Worm (Caenorhabditis elegans) whole organism, mixed stage, embryonic: ENCODE data around the gene ins-3.

Experiments
- M03D4.4 ChIP-seq: sonication (generic microtip); optimal IDR thresholded peaks from 2 replicates; lab custom pipeline; 2017; ENCODE audit warnings: mild to moderate bottlenecking, missing genetic modification characterization, missing compliant biosample characterization
- bed-3 ChIP-seq: fragments of 200-800 bp; sonication (Bioruptor generic); optimal IDR thresholded peaks from 3 replicates; lab custom pipeline; 2018; ENCODE audit warnings: mild to moderate bottlenecking, missing genetic modification characterization, moderate library complexity, missing compliant biosample characterization
- blmp-1 ChIP-seq: fragments of 150-350 bp; optimal IDR thresholded peaks from 2 replicates; lab custom pipeline; 2014; ENCODE audit warnings: missing biosample characterization, missing genetic modification characterization
- ceh-39 ChIP-seq: fragments of 150-350 bp; optimal IDR thresholded peaks from 2 replicates; lab custom pipeline; 2014; ENCODE audit warnings: missing biosample characterization, missing genetic modification characterization
- ceh-43 ChIP-seq: fragments of 200-800 bp; sonication (Bioruptor generic); optimal IDR thresholded peaks from 2 replicates; lab custom pipeline; 2018; ENCODE audit warnings: mild to moderate bottlenecking, missing genetic modification characterization, moderate library complexity, missing compliant biosample characterization
- ces-1 ChIP-seq: fragments of 150-350 bp; optimal IDR thresholded peaks from 2 replicates; lab custom pipeline; 2014; ENCODE audit warnings: missing biosample characterization, missing genetic modification reagents, missing genetic modification characterization
- drap-1 ChIP-seq: fragments of 200-800 bp; sonication (Bioruptor generic); optimal IDR thresholded peaks from 3 replicates; lab custom pipeline; 2018; ENCODE audit warnings: mild to moderate bottlenecking, missing genetic modification characterization, missing compliant biosample characterization
- elt-1 ChIP-seq: sonication (generic microtip); optimal IDR thresholded peaks from 2 replicates; lab custom pipeline; 2017; ENCODE audit warnings: missing genetic modification characterization, mild to moderate bottlenecking, missing compliant biosample characterization, antibody characterized with exemption, moderate library complexity, borderline replicate concordance; ENCODE audit not compliant: insufficient read depth
- elt-3 ChIP-seq: fragments of 150-350 bp; optimal IDR thresholded peaks from 2 replicates; lab custom pipeline; 2014; ENCODE audit warnings: missing biosample characterization, missing genetic modification characterization
- flh-1 ChIP-seq: fragments of 200-800 bp; sonication (Bioruptor generic); optimal IDR thresholded peaks from 2 replicates; lab custom pipeline; 2018; ENCODE audit warnings: mild to moderate bottlenecking, missing genetic modification characterization, moderate library complexity, missing compliant biosample characterization
- ham-2 ChIP-seq: fragments of 200-800 bp; sonication (Bioruptor generic); optimal IDR thresholded peaks from 2 replicates; lab custom pipeline; 2018; ENCODE audit warnings: mild to moderate bottlenecking, missing genetic modification characterization, missing compliant biosample characterization
- hlh-1 ChIP-seq: fragments of 150-350 bp; optimal IDR thresholded peaks from 2 replicates; lab custom pipeline; 2014; ENCODE audit warnings: missing biosample characterization, missing genetic modification reagents, missing genetic modification characterization
- lin-13 ChIP-seq: fragments of 150-350 bp; optimal IDR thresholded peaks from 2 replicates; lab custom pipeline; 2014; ENCODE audit warnings: missing biosample characterization, missing genetic modification characterization
- lin-32 ChIP-seq: fragments of 200-800 bp; sonication (Bioruptor generic); optimal IDR thresholded peaks from 2 replicates; lab custom pipeline; 2018; ENCODE audit warnings: mild to moderate bottlenecking, missing genetic modification characterization, missing compliant biosample characterization
- lsy-2 ChIP-seq: fragments of 150-350 bp; optimal IDR thresholded peaks from 2 replicates; lab custom pipeline; 2014; ENCODE audit warnings: missing biosample characterization, missing genetic modification characterization
- mab-5 ChIP-seq: fragments of 150-350 bp; optimal IDR thresholded peaks from 2 replicates; lab custom pipeline; 2014; ENCODE audit warnings: missing biosample characterization, missing genetic modification characterization
- mep-1 ChIP-seq: fragments of 150-350 bp; optimal IDR thresholded peaks from 2 replicates; lab custom pipeline; 2017; ENCODE audit warnings: missing biosample characterization, missing genetic modification reagents, missing genetic modification characterization, inconsistent platforms
- mls-2 ChIP-seq: sonication (generic microtip); optimal IDR thresholded peaks from 2 replicates; lab custom pipeline; 2016; ENCODE audit warnings: mild to moderate bottlenecking, missing genetic modification characterization, moderate library complexity, missing compliant biosample characterization
- nhr-2 ChIP-seq: fragments of 150-350 bp; optimal IDR thresholded peaks from 2 replicates; lab custom pipeline; 2014; ENCODE audit warnings: missing biosample characterization, missing genetic modification characterization
- nhr-28 ChIP-seq: fragments of 150-350 bp; optimal IDR thresholded peaks from 2 replicates; lab custom pipeline; 2014; ENCODE audit warnings: missing biosample characterization, missing genetic modification characterization
- nhr-76 ChIP-seq: sonication (generic microtip); optimal IDR thresholded peaks from 2 replicates; lab custom pipeline; 2017; ENCODE audit warnings: missing biosample characterization, missing genetic modification characterization
- pha-4 ChIP-seq: fragments of 150-350 bp; optimal IDR thresholded peaks from 2 replicates; lab custom pipeline; 2018; ENCODE audit warnings: missing biosample characterization, missing genetic modification reagents, missing genetic modification characterization
- sem-2 ChIP-seq: fragments of 200-800 bp; sonication (Bioruptor generic); optimal IDR thresholded peaks from 2 replicates; lab custom pipeline; 2018; ENCODE audit warnings: mild to moderate bottlenecking, missing genetic modification characterization, missing compliant biosample characterization
- snpc-4 ChIP-seq: fragments of 150-350 bp; optimal IDR thresholded peaks from 2 replicates; lab custom pipeline; 2014; ENCODE audit warnings: missing biosample characterization, missing genetic modification characterization
- sptf-1 ChIP-seq: sonication (generic microtip); optimal IDR thresholded peaks from 2 replicates; lab custom pipeline; 2017; ENCODE audit warnings: mild to moderate bottlenecking, missing genetic modification characterization, moderate library complexity, missing compliant biosample characterization
- tbx-8 ChIP-seq: fragments of 200-800 bp; sonication (Bioruptor generic); optimal IDR thresholded peaks from 2 replicates; lab custom pipeline; 2018; ENCODE audit warnings: mild to moderate bottlenecking, missing genetic modification characterization, moderate library complexity, missing compliant biosample characterization
- unc-120 ChIP-seq: sonication (generic microtip); optimal IDR thresholded peaks from 2 replicates; lab custom pipeline; 2017; ENCODE audit warnings: missing genetic modification characterization, missing compliant biosample characterization; ENCODE audit not compliant: poor library complexity, severe bottlenecking
- unc-39 ChIP-seq: fragments of 150-350 bp; optimal IDR thresholded peaks from 2 replicates; lab custom pipeline; 2014; ENCODE audit warnings: missing biosample characterization, missing genetic modification characterization
- unc-62 ChIP-seq: fragments of 150-350 bp; optimal IDR thresholded peaks from 2 replicates; lab custom pipeline; 2014; ENCODE audit warnings: missing biosample characterization, missing genetic modification reagents, missing genetic modification characterization
- zip-8 ChIP-seq: fragments of 150-350 bp; optimal IDR thresholded peaks from 2 replicates; lab custom pipeline; 2014; ENCODE audit warnings: missing biosample characterization, missing genetic modification characterization
- ztf-11 ChIP-seq: fragments of 150-350 bp; optimal IDR thresholded peaks from 2 replicates; lab custom pipeline; 2014; ENCODE audit warnings: missing biosample characterization, missing genetic modification characterization

The ins-3 gene

DNA sequence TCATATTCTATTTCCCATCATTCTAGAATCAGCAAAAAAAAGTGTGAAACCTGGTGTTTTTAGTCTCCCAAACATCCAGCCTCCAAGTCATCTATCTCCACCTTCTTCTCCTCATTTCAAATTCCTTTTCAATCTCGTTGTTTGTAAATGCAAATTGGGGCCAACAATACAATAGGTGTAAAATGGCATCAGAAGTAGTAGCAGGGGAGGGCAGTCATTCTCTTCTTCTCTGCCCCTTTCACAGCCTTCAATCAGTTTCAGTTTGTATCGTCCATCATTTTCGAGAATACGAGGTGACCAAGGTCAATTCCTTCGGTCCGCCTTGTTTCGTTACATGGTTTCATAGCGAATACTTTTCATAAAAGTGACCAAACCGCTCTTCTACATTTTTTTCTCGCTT, 21.3 kb downstream of the ins-3 start, which contains the start of gene B0034.4:
Gene B0034.4 (minus strand): TSS at position 229 of the 400 bp plus-strand sequence.
- TF ChIP-seq tbx-8 (GFP tag; lab: Kevin White, UChicago) (no peak), elt-1 (no peak), nhr-2 (tag; lab: Kevin White, UChicago) (no peak), blmp-1 (tag; lab: Kevin White, UChicago) (no peak), mab-5 (tag; lab: Kevin White, UChicago) (no peak), mls-2 (tag; lab: Kevin White, UChicago) (no peak), pha-4 (tag; lab: Kevin White, UChicago) (no peak), unc-39 (no peak)

DNA sequence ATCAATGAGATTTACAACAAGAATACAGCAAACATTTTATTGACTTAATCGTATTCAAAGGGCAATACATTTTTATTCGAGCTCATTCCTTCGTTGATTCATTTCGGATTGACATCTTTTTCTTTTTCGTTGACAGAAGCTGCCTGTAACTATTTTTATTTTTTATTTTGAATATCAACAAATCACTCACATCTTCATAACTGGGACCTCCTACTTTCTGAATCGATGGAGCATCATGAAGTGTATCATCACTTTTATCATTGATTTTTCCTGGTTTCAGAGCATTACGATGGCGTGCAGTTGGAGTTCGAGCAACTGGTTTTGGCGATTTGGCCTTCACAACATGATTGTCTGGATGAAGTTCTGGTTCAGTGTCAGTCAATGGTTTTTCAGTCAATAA, 22.5 kb downstream of the ins-3 start, which contains the start of gene B0034.1:
Gene B0034.1 (plus strand): TSS at position 301 of the 400 bp plus-strand sequence.
- TF ChIP-seq ham-2 (GFP tag; lab: Kevin White, UChicago) (no peak), drap-1 (no peak), unc-120 (no peak), M03D4.4 (tag; lab: Kevin White, UChicago) (no peak), mls-2 (tag; lab: Kevin White, UChicago) (no peak), elt-1 (no peak), flh-1 (no peak), ztf-11 (tag; lab: Kevin White, UChicago) (no peak), sem-2 (GFP tag; lab: Kevin White, UChicago) (no peak), zip-8 (tag; lab: Kevin White, UChicago) (no peak), ces-1 (GFP tag; lab: Kevin White, UChicago) (no peak), sptf-1 (no peak), bed-3 (GFP tag; lab: Kevin White, UChicago) (no peak), snpc-4 (tag; lab: Kevin White, UChicago) (no peak), mep-1 (tag; lab: Kevin White, UChicago) (no peak), elt-3 (no peak), tbx-8 (GFP tag; lab: Kevin White, UChicago) (no peak), nhr-2 (tag; lab: Kevin White, UChicago) (no peak)

DNA sequence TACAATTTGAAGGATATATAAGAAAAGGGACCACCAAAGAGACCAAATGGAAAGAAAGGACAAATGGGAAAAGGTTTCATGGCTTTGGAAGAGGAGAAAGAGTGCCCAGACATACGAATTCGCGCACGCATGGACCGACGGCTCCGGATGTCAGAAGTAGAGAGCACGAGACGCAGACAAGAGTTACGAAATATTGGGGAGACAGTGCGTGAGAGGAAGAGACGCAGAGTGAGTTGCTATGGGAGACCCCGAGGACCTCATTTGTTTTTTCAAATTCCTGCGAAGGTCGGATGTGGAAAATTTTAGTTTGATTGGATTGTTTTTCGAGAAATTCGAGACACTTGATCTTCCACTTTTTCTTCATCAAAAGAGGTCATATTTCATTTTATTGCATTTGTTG, 23.9 kb downstream of the ins-3 start:
- no peak for TF ChIP-seq sptf-1
- TF ChIP-seq ces-1 (GFP tag; lab: Kevin White, UChicago): peak; percentile 66
- TF ChIP-seq elt-3: no peak
- TF ChIP-seq hlh-1 (tag; lab: Kevin White, UChicago): no peak
- TF ChIP-seq mep-1 (tag; lab: Kevin White, UChicago): peak; percentile 27

DNA sequence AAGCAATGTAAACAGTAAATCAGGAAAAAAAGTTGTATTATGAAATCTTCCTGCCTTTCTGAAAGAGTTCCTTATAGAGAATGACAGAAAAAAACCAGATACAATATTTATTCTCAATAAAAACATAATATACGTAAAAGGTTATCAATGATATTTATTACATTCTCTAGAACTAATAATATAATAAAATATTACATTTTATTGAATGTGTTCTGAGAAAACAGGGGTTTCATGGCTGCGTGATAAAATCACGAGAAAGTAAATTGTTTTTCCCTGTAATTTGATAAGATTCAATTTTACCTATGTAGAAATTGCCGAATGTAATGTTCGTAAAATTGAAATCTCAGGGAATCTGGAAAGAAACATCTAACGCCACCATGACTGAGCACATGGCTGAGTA, 25.6 kb downstream of the ins-3 start:
- no peak for TF ChIP-seq flh-1
- TF ChIP-seq M03D4.4 (tag; lab: Kevin White, UChicago): no peak
- TF ChIP-seq ham-2 (GFP tag; lab: Kevin White, UChicago): no peak
- TF ChIP-seq unc-120: no peak
- no peak for TF ChIP-seq mls-2 (tag; lab: Kevin White, UChicago)
- TF ChIP-seq nhr-2 (tag; lab: Kevin White, UChicago): no peak

DNA sequence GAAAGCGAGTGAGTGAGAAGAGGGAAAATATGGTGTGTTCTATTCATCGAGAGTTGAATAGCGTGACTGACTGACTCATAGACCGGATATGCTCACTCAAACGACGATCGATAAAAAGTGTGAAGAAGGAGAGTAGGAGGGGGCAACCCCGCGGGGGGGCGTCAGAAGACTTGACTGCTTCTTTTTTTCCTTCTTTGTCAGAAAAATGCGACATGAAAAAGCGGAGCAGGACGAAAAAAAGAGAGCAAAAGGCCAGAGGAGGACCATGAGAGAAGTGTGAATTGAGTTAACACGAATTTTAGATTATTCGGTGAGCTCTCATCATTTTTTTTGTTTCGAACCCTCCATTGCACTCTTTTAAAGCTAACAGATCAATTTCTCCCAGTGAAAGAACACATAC, 28.2 kb downstream of the ins-3 start:
- no peak for TF ChIP-seq bed-3 (GFP tag; lab: Kevin White, UChicago)
- peak; percentile 19 for TF ChIP-seq ces-1 (GFP tag; lab: Kevin White, UChicago)

DNA sequence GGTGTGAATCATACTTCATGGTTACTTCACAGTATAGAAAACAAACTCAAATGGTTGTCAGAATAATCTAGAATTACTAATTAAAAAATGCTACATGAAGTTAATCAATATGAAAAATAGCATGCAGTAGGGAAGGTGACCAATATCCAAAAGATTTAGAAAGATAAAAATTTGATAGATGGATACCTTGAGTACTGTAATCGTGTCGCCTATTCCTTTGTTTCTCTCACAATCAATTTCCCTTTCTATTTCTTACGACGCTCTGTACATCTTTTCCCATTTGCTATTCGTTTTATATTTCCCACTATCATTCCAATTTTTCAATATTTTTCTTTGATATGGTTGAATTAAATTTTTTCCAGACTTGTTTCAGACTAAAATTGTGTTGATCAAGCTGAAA, 29.3 kb downstream of the ins-3 start, which contains the start of gene B0034.7:
Gene B0034.7 (plus strand): TSS at position 301 of the 400 bp plus-strand sequence.
- no peak for TF ChIP-seq ceh-39 (tag; lab: Kevin White, UChicago)
- TF ChIP-seq drap-1: no peak
- no peak for TF ChIP-seq bed-3 (GFP tag; lab: Kevin White, UChicago)
- no peak for TF ChIP-seq nhr-76
- no peak for TF ChIP-seq flh-1
- TF ChIP-seq unc-62 (GFP tag; lab: Kevin White, UChicago): no peak
- TF ChIP-seq lin-32 (GFP tag; lab: Kevin White, UChicago): no peak
- TF ChIP-seq blmp-1 (tag; lab: Kevin White, UChicago): no peak
- TF ChIP-seq mls-2 (tag; lab: Kevin White, UChicago): no peak
- no peak for TF ChIP-seq pha-4 (tag; lab: Kevin White, UChicago)
- no peak for TF ChIP-seq lin-13 (tag; lab: Kevin White, UChicago)
- no peak for TF ChIP-seq M03D4.4 (tag; lab: Kevin White, UChicago)
- TF ChIP-seq zip-8 (tag; lab: Kevin White, UChicago): no peak
- TF ChIP-seq lsy-2: no peak
- TF ChIP-seq ceh-43 (GFP tag; lab: Kevin White, UChicago): no peak
- TF ChIP-seq nhr-28 (tag; lab: Kevin White, UChicago): no peak
- no peak for TF ChIP-seq mab-5 (tag; lab: Kevin White, UChicago)
